Fruit fly (Drosophila melanogaster): Measurements from ENCODE around the gene Rab27.

DNA sequence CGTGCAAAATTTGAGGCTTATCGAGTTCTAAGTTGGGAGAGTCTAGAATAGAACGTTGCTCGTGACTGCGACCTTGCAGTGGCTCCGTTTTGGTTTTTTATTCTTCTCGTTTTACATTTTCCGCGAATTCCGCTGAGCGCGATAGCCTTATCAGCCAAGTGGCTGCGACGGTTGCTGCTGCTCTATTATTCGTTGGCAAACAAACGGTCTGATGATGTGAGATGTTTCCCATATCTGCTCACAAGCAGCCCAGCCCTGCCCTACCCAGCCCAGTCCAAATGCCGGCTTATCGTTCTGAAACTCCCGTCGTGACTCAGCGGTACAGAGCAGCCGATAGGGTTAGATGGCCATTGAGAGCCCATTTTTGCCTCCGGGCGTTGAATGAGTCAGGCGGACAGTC, 3.7 kb upstream of the Rab27 start:
- TF ChIP-seq p53 (GFP tag; optimal IDR thresholded peaks at IDR 0.05), result no peak
- TF ChIP-seq CG3995 (GFP tag; optimal IDR thresholded peaks at IDR 0.05), result no peak
- no peak for TF ChIP-seq NC2α (GFP tag; optimal IDR thresholded peaks at IDR 0.05)
- no peak for TF ChIP-seq CG14441 (GFP tag; IDR thresholded peaks at IDR 0.05)
- no peak for TF ChIP-seq kay (GFP tag; optimal IDR thresholded peaks at IDR 0.05)
- peak; percentile 20 for TF ChIP-seq sug (tag; optimal IDR thresholded peaks at IDR 0.05)
- no peak for TF ChIP-seq CG7372 (GFP tag; IDR thresholded peaks at IDR 0.05)

Measured in whole organism, embryonic.